Worm (Caenorhabditis elegans): ENCODE results near the gene pgp-8.
A peak's percentile ranks its signal among the peaks of the same experiment; 100 is the strongest.

Gene pgp-8

ce11 chrX:10859211-10859610, 5.0 kb downstream of the pgp-8 start, which contains the start of gene pgp-5:
Gene pgp-5, minus strand, starts transcription at chrX:10859297.
- TF ChIP-seq daf-16 (GFP tag; optimal IDR thresholded peaks at IDR 0.05) (no peak), daf-16 (tag; optimal IDR thresholded peaks at IDR 0.05) (no peak), jun-1 (tag; optimal IDR thresholded peaks at IDR 0.05) (no peak), unc-62 (GFP tag; optimal IDR thresholded peaks at IDR 0.05 in 1 of 2) (peak in 1 of 2 experiments; percentile 95), unc-62 (tag; optimal IDR thresholded peaks at IDR 0.05) (no peak), ceh-20 (GFP tag; IDR thresholded peaks at IDR 0.05) (no peak), zip-2 (tag; optimal IDR thresholded peaks at IDR 0.05) (peak; percentile 81), nhr-76 (tag; optimal IDR thresholded peaks at IDR 0.05) (no peak)

- TF ChIP-seq unc-39 (tag; optimal IDR thresholded peaks at IDR 0.05) (no peak), php-3 (GFP tag; IDR thresholded peaks at IDR 0.05) (no peak), ama-1 (optimal IDR thresholded peaks at IDR 0.05) (no peak), attf-4 (tag; optimal IDR thresholded peaks at IDR 0.05) (no peak), nhr-11 (tag; optimal IDR thresholded peaks at IDR 0.05) (peak; percentile 48), pqm-1 (tag; optimal IDR thresholded peaks at IDR 0.05) (no peak), ZK546.5 (tag; optimal IDR thresholded peaks at IDR 0.05) (no peak), lin-15B (tag; optimal IDR thresholded peaks at IDR 0.05) (no peak), D1046.2 (GFP tag; IDR thresholded peaks at IDR 0.05) (no peak), nhr-25 (tag; optimal IDR thresholded peaks at IDR 0.05; ENCODE audit: borderline replicate concordance, insufficient read depth) (no peak), F37D6.2 (tag; optimal IDR thresholded peaks at IDR 0.05) (no peak), daf-19 (GFP tag; conservative IDR thresholded peaks at IDR 0.05) (no peak), daf-16 (GFP tag; optimal IDR thresholded peaks at IDR 0.05) (peak in 1 of 2 experiments; percentile 84), daf-16 (tag; optimal IDR thresholded peaks at IDR 0.05) (no peak), ztf-11 (tag; optimal IDR thresholded peaks at IDR 0.05) (no peak), R02D3.7 (tag; optimal IDR thresholded peaks at IDR 0.05) (no peak)
These were observed 11.0 kb downstream of the pgp-8 start for ce11 chrX:10853271-10853670.

ce11 chrX:10851735-10852134, 12.5 kb downstream of the pgp-8 start:
- TF ChIP-seq attf-4 (tag; optimal IDR thresholded peaks at IDR 0.05), result no peak
- TF ChIP-seq unc-62 (GFP tag; optimal IDR thresholded peaks at IDR 0.05 in 1 of 2), result peak in 1 of 2 experiments; percentile 39
- TF ChIP-seq unc-62 (tag; optimal IDR thresholded peaks at IDR 0.05), result no peak

ce11 chrX:10851202-10851601, 13.0 kb downstream of the pgp-8 start:
- peak in 1 of 2 experiments; percentile 96 for TF ChIP-seq unc-62 (GFP tag; optimal IDR thresholded peaks at IDR 0.05 in 1 of 2)
- no peak for TF ChIP-seq unc-62 (tag; optimal IDR thresholded peaks at IDR 0.05)
- no peak for TF ChIP-seq cey-2 (tag; optimal IDR thresholded peaks at IDR 0.05; ENCODE audit: borderline replicate concordance, insufficient read depth)

- no peak for TF ChIP-seq mxl-3 (GFP tag; optimal IDR thresholded peaks at IDR 0.05)
- peak in 1 of 2 experiments; percentile 86 for TF ChIP-seq unc-62 (GFP tag; optimal IDR thresholded peaks at IDR 0.05 in 1 of 2)
- TF ChIP-seq unc-62 (tag; optimal IDR thresholded peaks at IDR 0.05), result no peak
These were observed 17.3 kb downstream of the pgp-8 start for ce11 chrX:10846898-10847297.

- TF ChIP-seq pqm-1 (tag; optimal IDR thresholded peaks at IDR 0.05) (no peak), nhr-41 (GFP tag; IDR thresholded peaks at IDR 0.05) (no peak), dpl-1 (GFP tag; optimal IDR thresholded peaks at IDR 0.05) (no peak), sdz-12 (GFP tag; optimal IDR thresholded peaks at IDR 0.05) (no peak), nhr-28 (tag; optimal IDR thresholded peaks at IDR 0.05) (no peak), unc-62 (GFP tag; optimal IDR thresholded peaks at IDR 0.05 in 1 of 2) (peak in 1 of 2 experiments; percentile 96), unc-62 (tag; optimal IDR thresholded peaks at IDR 0.05) (no peak), tag-97 (GFP tag; IDR thresholded peaks at IDR 0.05) (0 out of 2 replicates have a peak, but pooled peaks have one; percentile 71)
These were observed 19.4 kb downstream of the pgp-8 start, which contains the start of gene C05A9.2 for ce11 chrX:10844602-10845354. Gene C05A9.2, minus strand, starts transcription at chrX:10844674.

Measured in whole organism, L4 larva.